Fruit fly (Drosophila melanogaster): ENCODE measurements around the gene CG31131.
"Not testable (repeated sequence)": the region's sequence is repeated elsewhere in the genome, so short reads cannot be mapped to it uniquely, and the experiment has no call there.

Gene CG31131

DNA sequence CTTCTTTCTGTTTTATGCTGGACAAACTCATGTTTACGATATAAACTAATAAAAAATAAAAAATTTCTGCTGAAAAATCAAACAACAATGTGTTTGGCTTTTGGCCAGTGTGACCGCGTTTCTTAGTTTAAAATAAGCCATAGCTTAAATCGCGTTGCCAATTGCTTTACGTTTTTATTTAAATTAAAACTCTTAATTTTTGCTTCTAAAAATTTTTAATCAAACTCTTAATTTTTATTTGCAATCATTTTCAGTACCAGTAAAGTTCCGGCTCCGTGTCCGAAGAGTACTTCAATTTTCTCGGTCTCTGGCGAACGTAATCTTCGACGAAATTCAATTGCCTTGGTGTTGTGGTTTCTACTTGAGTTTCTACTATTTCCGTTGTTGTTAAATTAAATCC is 3.9 kb downstream of the CG31131 start, which contains the start of the genes CG42487 and CG4884:
Gene CG42487 (minus strand): TSS at position 101 of the 400 bp plus-strand sequence.
Gene CG4884 (minus strand): TSS at position 101 of the 400 bp plus-strand sequence.
- TF ChIP-seq sv (GFP tag; optimal IDR thresholded peaks at IDR 0.05); Vsx2 (GFP tag; optimal IDR thresholded peaks at IDR 0.05; ENCODE audit: partially characterized antibody); h (GFP tag; optimal IDR thresholded peaks at IDR 0.05): not testable (repeated sequence)

DNA sequence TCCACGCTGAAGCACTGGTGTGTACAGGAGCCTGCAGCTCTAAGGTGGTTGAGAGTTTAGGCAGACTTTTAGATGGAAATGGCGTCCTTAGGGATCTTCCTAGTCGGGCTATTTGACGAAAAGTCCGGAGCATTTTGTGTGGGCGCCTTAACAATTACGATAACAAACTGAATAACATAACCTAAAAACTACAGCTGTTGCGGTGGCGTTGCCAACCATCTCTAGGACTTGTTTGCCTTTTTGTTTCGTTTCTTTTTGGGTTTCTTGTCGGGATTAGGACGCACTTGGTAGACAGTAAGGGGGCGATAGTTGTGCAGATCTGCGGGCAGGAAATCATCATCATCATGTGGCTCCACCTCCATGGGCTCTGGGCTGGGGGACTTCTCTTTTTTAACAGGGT is 5.1 kb downstream of the CG31131 start:
- TF ChIP-seq Rel (GFP tag; optimal IDR thresholded peaks at IDR 0.05) (no peak), Rel (tag; optimal IDR thresholded peaks at IDR 0.05) (no peak), rgr (GFP tag; optimal IDR thresholded peaks at IDR 0.05) (no peak), CG9705 (GFP tag; optimal IDR thresholded peaks at IDR 0.05) (no peak), OdsH (GFP tag; optimal IDR thresholded peaks at IDR 0.05) (no peak), lola (GFP tag; optimal IDR thresholded peaks at IDR 0.05) (no peak), dmrt93B (GFP tag; optimal IDR thresholded peaks at IDR 0.05) (no peak), Hr78 (GFP tag; optimal IDR thresholded peaks at IDR 0.05) (no peak), Hr83 (GFP tag; optimal IDR thresholded peaks at IDR 0.05; ENCODE audit: poor library complexity, severe bottlenecking) (no peak), Mio (GFP tag; optimal IDR thresholded peaks at IDR 0.05) (no peak), fru (GFP tag; optimal IDR thresholded peaks at IDR 0.05) (no peak), dl (GFP tag; optimal IDR thresholded peaks at IDR 0.05; ENCODE audit: insufficient read depth in 1 of 2, partially characterized antibody in 2 of 2) (no peak), brk (GFP tag; optimal IDR thresholded peaks at IDR 0.05) (no peak)

DNA sequence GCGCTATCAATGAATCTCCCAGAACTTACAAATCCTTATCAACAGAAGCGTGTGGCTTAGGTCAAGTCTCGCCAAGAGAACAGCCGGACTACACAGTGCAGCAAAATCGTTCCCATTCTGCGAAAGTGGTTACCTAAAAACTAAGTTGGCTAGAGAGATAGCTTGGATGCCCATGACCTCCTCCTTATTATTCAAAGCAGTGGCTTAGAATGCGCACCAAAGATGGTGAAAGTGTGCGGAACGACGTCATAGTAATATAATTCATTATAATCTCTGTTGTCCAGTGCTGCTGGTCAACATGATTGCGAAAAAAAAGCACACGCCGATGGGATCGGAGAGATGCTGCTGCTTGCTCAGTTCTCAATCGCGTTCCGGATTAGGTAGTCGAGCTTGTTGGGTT is 8.5 kb downstream of the CG31131 start, which contains the start of gene Nep7:
Gene Nep7 (plus strand): TSS at position 385 of the 400 bp plus-strand sequence.
- TF ChIP-seq usp (GFP tag; optimal IDR thresholded peaks at IDR 0.05) (no peak), HLH106 (tag; optimal IDR thresholded peaks at IDR 0.05) (peak; percentile 10), Rel (GFP tag; optimal IDR thresholded peaks at IDR 0.05) (no peak), Rel (tag; optimal IDR thresholded peaks at IDR 0.05) (peak; percentile 82)

DNA sequence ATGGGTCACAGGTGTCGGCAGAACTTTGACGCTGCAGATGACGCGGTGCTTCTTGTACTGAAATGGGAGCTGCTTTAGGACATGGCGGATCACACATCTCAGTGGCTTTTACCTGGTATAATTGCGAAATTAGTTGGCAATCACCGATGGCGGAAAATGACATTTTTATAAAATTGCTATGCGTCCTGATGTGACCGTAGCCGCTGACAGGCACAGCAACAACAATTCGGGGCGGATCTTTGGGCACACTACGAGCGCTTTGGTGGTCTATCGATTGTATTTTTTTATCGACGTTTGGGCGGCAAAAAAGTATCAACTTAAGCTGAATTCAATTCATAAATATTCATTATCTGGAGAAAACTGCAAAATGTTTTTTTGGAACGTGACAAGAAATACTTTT is 9.1 kb downstream of the CG31131 start, which contains the start of gene CG4951:
Gene CG4951 (minus strand): TSS at position 223 of the 400 bp plus-strand sequence.
- TF ChIP-seq Hr83 (GFP tag; optimal IDR thresholded peaks at IDR 0.05; ENCODE audit: poor library complexity, severe bottlenecking) (no peak), br (GFP tag; optimal IDR thresholded peaks at IDR 0.05) (no peak), Hr78 (GFP tag; optimal IDR thresholded peaks at IDR 0.05) (no peak), brk (GFP tag; optimal IDR thresholded peaks at IDR 0.05) (no peak), sv (GFP tag; optimal IDR thresholded peaks at IDR 0.05) (no peak), psq (GFP tag; optimal IDR thresholded peaks at IDR 0.05) (no peak), rgr (GFP tag; optimal IDR thresholded peaks at IDR 0.05) (no peak), Hnf4 (GFP tag; optimal IDR thresholded peaks at IDR 0.05) (no peak), pan (optimal IDR thresholded peaks at IDR 0.05) (no peak), CG9705 (GFP tag; optimal IDR thresholded peaks at IDR 0.05) (no peak), ey (GFP tag; optimal IDR thresholded peaks at IDR 0.05) (no peak), woc (GFP tag; optimal IDR thresholded peaks at IDR 0.05) (no peak), dmrt93B (GFP tag; optimal IDR thresholded peaks at IDR 0.05) (no peak), dsf (GFP tag; optimal IDR thresholded peaks at IDR 0.05; ENCODE audit: borderline replicate concordance) (no peak), Sp1 (GFP tag; optimal IDR thresholded peaks at IDR 0.05) (no peak), N (GFP tag; optimal IDR thresholded peaks at IDR 0.05) (no peak), Mio (GFP tag; optimal IDR thresholded peaks at IDR 0.05) (no peak), jim (GFP tag; optimal IDR thresholded peaks at IDR 0.05) (no peak), lola (GFP tag; optimal IDR thresholded peaks at IDR 0.05) (no peak)

DNA sequence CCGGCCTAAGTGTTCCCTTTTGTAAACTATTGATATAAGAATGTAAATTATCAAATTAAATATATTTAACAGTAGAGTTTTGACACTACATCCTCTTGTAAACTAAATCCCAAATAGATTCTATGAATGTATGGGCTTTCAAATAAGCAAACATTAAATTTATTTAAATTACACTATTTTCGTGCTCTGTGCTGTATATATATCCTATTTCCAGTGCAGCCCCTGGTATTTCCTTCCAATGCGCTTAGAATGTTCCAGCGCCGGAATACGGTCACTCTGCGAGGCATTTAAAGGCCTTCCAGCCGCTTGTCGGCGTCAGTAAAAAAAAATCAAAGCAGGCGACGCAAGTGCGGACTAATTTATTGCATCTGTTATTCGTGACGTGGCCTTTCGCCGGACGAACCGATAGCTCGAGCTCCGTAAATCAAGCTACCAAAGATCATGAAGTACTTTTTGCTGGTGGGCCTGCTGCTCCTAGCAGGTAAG is 14.6 kb downstream of the CG31131 start, which contains the start of gene Gp93:
Gene Gp93 (plus strand): TSS at position 291 of the 486 bp plus-strand sequence.
- TF ChIP-seq OdsH (GFP tag; optimal IDR thresholded peaks at IDR 0.05) (peak; percentile 39), Rel (GFP tag; optimal IDR thresholded peaks at IDR 0.05) (no peak), Rel (tag; optimal IDR thresholded peaks at IDR 0.05) (peak; percentile 34), dmrt93B (GFP tag; optimal IDR thresholded peaks at IDR 0.05) (no peak), HLH106 (tag; optimal IDR thresholded peaks at IDR 0.05) (peak; percentile 74), Hr78 (GFP tag; optimal IDR thresholded peaks at IDR 0.05) (no peak), h (GFP tag; optimal IDR thresholded peaks at IDR 0.05) (no peak), Mio (GFP tag; optimal IDR thresholded peaks at IDR 0.05) (no peak), GATAd (GFP tag; optimal IDR thresholded peaks at IDR 0.05) (no peak), Jra (GFP tag; optimal IDR thresholded peaks at IDR 0.05) (no peak), rgr (GFP tag; optimal IDR thresholded peaks at IDR 0.05) (no peak), brk (GFP tag; optimal IDR thresholded peaks at IDR 0.05) (no peak), Hr83 (GFP tag; optimal IDR thresholded peaks at IDR 0.05; ENCODE audit: poor library complexity, severe bottlenecking) (peak; percentile 41), psq (GFP tag; optimal IDR thresholded peaks at IDR 0.05) (peak; percentile 27), CG32264 (GFP tag; optimal IDR thresholded peaks at IDR 0.05) (no peak), pan (optimal IDR thresholded peaks at IDR 0.05) (no peak), Dfd (GFP tag; optimal IDR thresholded peaks at IDR 0.05) (no peak), dsf (GFP tag; optimal IDR thresholded peaks at IDR 0.05; ENCODE audit: borderline replicate concordance) (no peak), ey (GFP tag; optimal IDR thresholded peaks at IDR 0.05) (peak; percentile 44), Vsx2 (GFP tag; optimal IDR thresholded peaks at IDR 0.05; ENCODE audit: partially characterized antibody) (no peak), CrebA (GFP tag; optimal IDR thresholded peaks at IDR 0.05; ENCODE audit: borderline replicate concordance) (no peak), br (GFP tag; optimal IDR thresholded peaks at IDR 0.05) (no peak), woc (GFP tag; optimal IDR thresholded peaks at IDR 0.05) (no peak), CG9705 (GFP tag; optimal IDR thresholded peaks at IDR 0.05) (peak; percentile 45), Abd-B (GFP tag; optimal IDR thresholded peaks at IDR 0.05) (no peak), Sp1 (GFP tag; optimal IDR thresholded peaks at IDR 0.05) (peak; percentile 69), sv (GFP tag; optimal IDR thresholded peaks at IDR 0.05) (no peak), sage (GFP tag; optimal IDR thresholded peaks at IDR 0.05) (no peak), dl (GFP tag; optimal IDR thresholded peaks at IDR 0.05; ENCODE audit: insufficient read depth in 1 of 2, partially characterized antibody in 2 of 2) (no peak), Myc (optimal IDR thresholded peaks at IDR 0.05) (no peak), usp (GFP tag; optimal IDR thresholded peaks at IDR 0.05) (no peak), jim (GFP tag; optimal IDR thresholded peaks at IDR 0.05) (no peak), tai (GFP tag; optimal IDR thresholded peaks at IDR 0.05) (no peak)

All from whole organism, wandering third instar larva.